Worm (Caenorhabditis elegans) whole organism, L4 larva: ENCODE results near the gene K11H3.3.

Experiments used
- F10B5.3 ChIP-seq: sonication (generic microtip); optimal IDR thresholded peaks from 2 replicates; lab custom pipeline; 2016; ENCODE audit warnings: mild to moderate bottlenecking, missing genetic modification characterization, missing compliant biosample characterization
- F44E2.7 ChIP-seq: fragments of 200-800 bp; sonication (Bioruptor generic); IDR thresholded peaks from 2 replicates; pipeline ENCODE4 v2.1.2; 2022; ENCODE audit warnings: missing genetic modification characterization, missing compliant biosample characterization
- aha-1 ChIP-seq: fragments of 150-350 bp; peaks from one replicate; lab custom pipeline; 2014; ENCODE audit warnings: missing biosample characterization, missing genetic modification characterization
- ama-1 ChIP-seq: fragments of 150-350 bp; optimal IDR thresholded peaks from 2 replicates; lab custom pipeline; 2014; ENCODE audit warnings: inconsistent platforms, mixed read lengths
- ceh-82 ChIP-seq: sonication (generic microtip); optimal IDR thresholded peaks from 2 replicates; lab custom pipeline; 2017; ENCODE audit warnings: missing biosample characterization, missing genetic modification characterization
- lim-7 ChIP-seq: fragments of 200-800 bp; sonication (Bioruptor generic); IDR thresholded peaks from 2 replicates; pipeline ENCODE4 v1.3.6; 2022; ENCODE audit warnings: missing genetic modification characterization, missing compliant biosample characterization
- mdl-1 ChIP-seq, 2 experiments: fragments of 150-350 bp in 1 of 2; sonication (generic microtip) in 1 of 2; optimal IDR thresholded peaks; 2 replicates each; lab custom pipeline; 2014 to 2017; ENCODE audit warnings: missing biosample characterization in 2 of 2, missing genetic modification characterization in 2 of 2
- nhr-237 ChIP-seq: sonication (generic microtip); optimal IDR thresholded peaks from 2 replicates; lab custom pipeline; 2017; ENCODE audit warnings: missing biosample characterization, missing genetic modification characterization
- tra-1 ChIP-seq: fragments of 200-800 bp; sonication (Bioruptor generic); IDR thresholded peaks from 2 replicates; pipeline ENCODE4 v1.3.6; 2022; ENCODE audit warnings: missing genetic modification reagents, missing genetic modification characterization, missing compliant biosample characterization

ce11 chrIII:9843715-9844114 is 7.9 kb upstream of the K11H3.3 start, which contains the start of gene K11H3.5:
- TF ChIP-seq lim-7 (GFP tag; lab: Robert Waterston, UW) = no peak
- no peak for TF ChIP-seq ceh-82 (tag; lab: Kevin White, UChicago)
- no peak for TF ChIP-seq ama-1 (lab: Kevin White, UChicago)
- no peak for TF ChIP-seq F10B5.3
- no peak for TF ChIP-seq nhr-237
- TF ChIP-seq aha-1 = peak; percentile 68
- TF ChIP-seq F44E2.7 (GFP tag; lab: Robert Waterston, UW) = no peak
- TF ChIP-seq mdl-1 (tag; optimal IDR thresholded peaks at IDR 0.05; lab: Kevin White, UChicago) = no peak
- no peak for TF ChIP-seq tra-1
